Worm (Caenorhabditis elegans) whole organism, L4 larva: ENCODE measurements around the gene F20H11.4.

ENCODE experiments used
- F49E8.2 ChIP-seq: sonication (generic microtip); optimal IDR thresholded peaks from 2 replicates; lab custom pipeline; 2016; ENCODE audit warnings: missing compliant biosample characterization, mild to moderate bottlenecking, missing genetic modification characterization, borderline replicate concordance
- ama-1 ChIP-seq: fragments of 150-350 bp; optimal IDR thresholded peaks from 2 replicates; lab custom pipeline; 2014; ENCODE audit warnings: inconsistent platforms, mixed read lengths
- daf-19 ChIP-seq: fragments of 200-800 bp; sonication (Bioruptor generic); conservative IDR thresholded peaks from 2 replicates; pipeline ENCODE4 v1.3.6; 2022; ENCODE audit warnings: missing genetic modification characterization, missing compliant biosample characterization
- daf-8 ChIP-seq: fragments of 200-800 bp; sonication (Bioruptor generic); IDR thresholded peaks from 2 replicates; pipeline ENCODE4 v1.3.6; 2022; ENCODE audit warnings: missing genetic modification characterization, missing compliant biosample characterization
- fos-1 ChIP-seq: fragments of 150-350 bp; optimal IDR thresholded peaks from 2 replicates; lab custom pipeline; 2014; ENCODE audit warnings: missing biosample characterization, missing genetic modification characterization
- hlh-30 ChIP-seq: sonication (generic microtip); optimal IDR thresholded peaks from 2 replicates; lab custom pipeline; 2017; ENCODE audit warnings: antibody characterized with exemption, mild to moderate bottlenecking, missing genetic modification characterization, missing compliant biosample characterization; ENCODE audit not compliant: insufficient read depth
- pha-4 ChIP-seq, 2 experiments: fragments of 150-350 bp in 1 of 2; fragments of 200-800 bp in 1 of 2; sonication (Bioruptor generic) in 1 of 2; IDR thresholded peaks in 1 of 2; optimal IDR thresholded peaks in 1 of 2; 2 replicates each; pipeline versions ENCODE4 v1.3.6 to Lab custom; 2014 to 2022; ENCODE audit warnings: missing genetic modification characterization in 2 of 2, missing genetic modification reagents in 2 of 2, missing biosample characterization in 1 of 2, missing compliant biosample characterization in 1 of 2
- php-3 ChIP-seq: fragments of 200-800 bp; sonication (Bioruptor generic); IDR thresholded peaks from 2 replicates; pipeline ENCODE4 v1.3.6; 2022; ENCODE audit warnings: missing genetic modification reagents, missing genetic modification characterization, missing compliant biosample characterization
- snpc-4 ChIP-seq: fragments of 150-350 bp; optimal IDR thresholded peaks from 2 replicates; lab custom pipeline; 2014; ENCODE audit warnings: missing biosample characterization, missing genetic modification characterization
- spr-3 ChIP-seq: fragments of 200-800 bp; sonication (Bioruptor generic); optimal IDR thresholded peaks from 2 replicates; lab custom pipeline; 2018; ENCODE audit warnings: mild to moderate bottlenecking, missing genetic modification characterization, missing compliant biosample characterization
- unc-62 ChIP-seq, 3 experiments: fragments of 150-350 bp in 1 of 3; sonication (generic microtip); optimal IDR thresholded peaks in 2 of 3; peaks in 1 of 3; 1 replicate in 1 of 3; 2 replicates in 2 of 3; lab custom pipeline; 2014 to 2017; ENCODE audit warnings: missing biosample characterization in 3 of 3, missing genetic modification characterization in 3 of 3, missing genetic modification reagents in 3 of 3, missing genotype in 1 of 3
- zfp-3 ChIP-seq: fragments of 200-800 bp; sonication (Bioruptor generic); conservative IDR thresholded peaks from 2 replicates; pipeline ENCODE4 v1.3.6; 2022; ENCODE audit warnings: missing genetic modification reagents, missing genetic modification characterization, missing compliant biosample characterization
- zip-2 ChIP-seq: fragments of 150-350 bp; optimal IDR thresholded peaks from 2 replicates; lab custom pipeline; 2014; ENCODE audit warnings: missing biosample characterization, missing genetic modification characterization

ce11 chrIII:6647568-6647967 lies 39.1 kb downstream of the F20H11.4 start:
- no peak for TF ChIP-seq php-3 (GFP tag; lab: Robert Waterston, UW)
- TF ChIP-seq unc-62 (GFP tag; optimal IDR thresholded peaks at IDR 0.05 in 1 of 2; lab: Kevin White, UChicago) = no peak
- TF ChIP-seq unc-62 (tag; optimal IDR thresholded peaks at IDR 0.05; lab: Kevin White, UChicago) = no peak
- no peak for TF ChIP-seq daf-19 (GFP tag; lab: Robert Waterston, UW)
- no peak for TF ChIP-seq F49E8.2 (tag; lab: Kevin White, UChicago)
- no peak for TF ChIP-seq zfp-3 (GFP tag; lab: Robert Waterston, UW)
- no peak for TF ChIP-seq ama-1
- TF ChIP-seq snpc-4 (tag; lab: Kevin White, UChicago) = no peak
- no peak for TF ChIP-seq zip-2 (tag; lab: Kevin White, UChicago)
- no peak for TF ChIP-seq spr-3 (GFP tag; lab: Kevin White, UChicago)
- TF ChIP-seq daf-8 (GFP tag; lab: Robert Waterston, UW) = no peak
- no peak for TF ChIP-seq pha-4 (GFP tag; IDR thresholded peaks at IDR 0.05; lab: Robert Waterston, UW)
- TF ChIP-seq pha-4 (tag; optimal IDR thresholded peaks at IDR 0.05; lab: Kevin White, UChicago) = no peak
- TF ChIP-seq hlh-30 (tag; lab: Kevin White, UChicago) = no peak
- TF ChIP-seq fos-1 (tag; lab: Kevin White, UChicago) = no peak
